1 worm cellular context compared by ENCODE assay signal in the genomic region with DNA sequence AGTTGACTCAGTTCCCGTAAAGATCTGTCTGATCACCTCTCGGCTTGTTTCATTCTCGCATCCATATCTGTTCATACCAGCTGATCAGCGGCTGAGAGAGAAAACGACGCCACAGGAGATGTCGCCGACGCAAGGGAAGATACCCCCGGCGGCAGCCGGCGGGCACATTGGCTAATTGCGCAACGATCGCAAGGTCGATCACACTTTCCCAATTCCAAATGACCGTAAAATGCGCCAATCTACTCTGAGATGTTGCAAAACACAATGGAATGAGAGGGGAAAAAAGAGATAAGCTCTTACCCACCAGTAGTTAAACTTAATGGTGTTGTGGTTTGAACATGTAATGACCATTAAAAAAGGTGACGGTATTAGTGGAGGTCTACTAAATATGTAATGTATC.
TF ChIP-seq lines count a peak whose summit lies in the region.

No protein-coding gene starts in this region.

TF ChIP-seq in whole organism, L1 larva, 84 proteins besides CTCF, POLR2A, EP300 and RAD21 (continued from another document):
- TF ChIP-seq sptf-1 (tag; optimal IDR thresholded peaks at IDR 0.05; lab: Kevin White, UChicago), result no peak
- no peak for TF ChIP-seq unc-62 (GFP tag; optimal IDR thresholded peaks at IDR 0.05; lab: Kevin White, UChicago)
- no peak for TF ChIP-seq irx-1 (tag; optimal IDR thresholded peaks at IDR 0.05; lab: Kevin White, UChicago)
- TF ChIP-seq unc-98 (GFP tag; IDR thresholded peaks at IDR 0.05; lab: Robert Waterston, UW), result no peak
- TF ChIP-seq lsy-2 (tag; optimal IDR thresholded peaks at IDR 0.05; lab: Kevin White, UChicago), result peak in 1 of 2 experiments; percentile 30
- TF ChIP-seq C04F5.9 (tag; optimal IDR thresholded peaks at IDR 0.05; lab: Kevin White, UChicago), result no peak
- peak; percentile 94 for TF ChIP-seq blmp-1 (tag; optimal IDR thresholded peaks at IDR 0.05; lab: Kevin White, UChicago)
- peak; percentile 52 for TF ChIP-seq nhr-20 (tag; optimal IDR thresholded peaks at IDR 0.05; lab: Kevin White, UChicago)
- TF ChIP-seq nhr-90 (tag; optimal IDR thresholded peaks at IDR 0.05; lab: Kevin White, UChicago; ENCODE audit: poor library complexity), result peak; percentile 44
- TF ChIP-seq snu-23 (GFP tag; optimal IDR thresholded peaks at IDR 0.05; lab: Kevin White, UChicago), result peak; percentile 31
- TF ChIP-seq efl-3 (GFP tag; optimal IDR thresholded peaks at IDR 0.05; lab: Kevin White, UChicago), result no peak
- TF ChIP-seq nhr-237 (tag; optimal IDR thresholded peaks at IDR 0.05; lab: Kevin White, UChicago), result no peak
- TF ChIP-seq egl-13 (tag; optimal IDR thresholded peaks at IDR 0.05; lab: Kevin White, UChicago), result no peak
- TF ChIP-seq dpl-1 (GFP tag; optimal IDR thresholded peaks at IDR 0.05; lab: Kevin White, UChicago), result peak in 1 of 3 experiments; percentile 3
- no peak for TF ChIP-seq nhr-19 (GFP tag; conservative IDR thresholded peaks at IDR 0.05; lab: Robert Waterston, UW)
- no peak for TF ChIP-seq sox-4 (tag; optimal IDR thresholded peaks at IDR 0.05; lab: Kevin White, UChicago)
- TF ChIP-seq isw-1 (GFP tag; IDR thresholded peaks at IDR 0.05; lab: Robert Waterston, UW), result no peak
- TF ChIP-seq C34B4.2 (tag; optimal IDR thresholded peaks at IDR 0.05; lab: Kevin White, UChicago), result no peak
- no peak for TF ChIP-seq swsn-7 (tag; optimal IDR thresholded peaks at IDR 0.05; lab: Kevin White, UChicago)
- no peak for TF ChIP-seq ets-5 (GFP tag; IDR thresholded peaks at IDR 0.05; lab: Robert Waterston, UW)
- no peak for TF ChIP-seq snpc-4 (tag; optimal IDR thresholded peaks at IDR 0.05; lab: Kevin White, UChicago)
- peak; percentile 54; the same call in 1 of the 2 replicates for TF ChIP-seq grh-1 (GFP tag; IDR thresholded peaks at IDR 0.05; lab: Robert Waterston, UW)
- TF ChIP-seq Y116A8C.19 (tag; optimal IDR thresholded peaks at IDR 0.05; lab: Kevin White, UChicago; ENCODE audit: borderline replicate concordance), result no peak
- no peak for TF ChIP-seq ceh-8 (GFP tag; optimal IDR thresholded peaks at IDR 0.05; lab: Kevin White, UChicago)
- TF ChIP-seq elt-3 (tag; optimal IDR thresholded peaks at IDR 0.05; lab: Kevin White, UChicago), result peak; percentile 6 to 74 (median 33)
- no peak for TF ChIP-seq pag-3 (tag; optimal IDR thresholded peaks at IDR 0.05; lab: Kevin White, UChicago; ENCODE audit: borderline replicate concordance, insufficient read depth)
- TF ChIP-seq lin-35 (GFP tag; optimal IDR thresholded peaks at IDR 0.05; lab: Kevin White, UChicago), result peak; percentile 3 to 52
- TF ChIP-seq dsc-1 (tag; optimal IDR thresholded peaks at IDR 0.05; lab: Kevin White, UChicago), result no peak
- no peak for TF ChIP-seq nhr-12 (tag; optimal IDR thresholded peaks at IDR 0.05; lab: Kevin White, UChicago)
